Worm (Caenorhabditis elegans): ENCODE results near the gene faah-1.

faah-1 gene

DNA sequence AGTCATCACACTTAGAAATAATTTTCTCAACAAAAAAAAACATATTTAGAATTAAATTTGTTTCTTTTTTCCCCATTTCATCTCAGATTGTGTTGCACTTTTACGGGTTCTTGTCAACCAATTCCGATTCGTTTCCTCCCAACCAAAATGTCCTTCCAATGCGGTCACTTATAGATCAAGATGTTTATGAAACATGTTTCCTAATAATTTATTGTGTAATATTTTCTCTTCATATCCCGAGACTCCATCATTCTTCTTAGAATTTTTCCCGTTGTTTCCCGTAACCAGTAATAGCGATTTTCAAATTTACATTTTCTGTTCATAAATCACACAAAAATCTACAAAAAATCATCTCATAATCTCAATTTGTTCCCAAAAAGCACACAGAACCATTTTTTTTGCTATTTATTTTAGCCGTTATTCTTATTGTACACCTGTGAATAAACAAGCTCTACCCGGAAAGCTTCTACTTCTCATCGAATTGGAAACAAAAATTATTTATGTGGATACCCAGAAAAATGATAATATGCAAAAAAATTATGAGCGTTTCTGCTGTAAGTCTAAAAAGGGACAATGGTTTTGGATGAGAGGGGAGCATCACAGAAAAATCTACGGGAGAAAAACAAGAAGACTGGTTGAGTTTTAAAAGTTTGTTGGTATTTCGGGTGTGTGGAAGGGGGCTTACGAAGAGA, 29.4 kb downstream of the faah-1 start:
- TF ChIP-seq ama-1 (optimal IDR thresholded peaks at IDR 0.05) (peak; percentile 57), syd-9 (tag; optimal IDR thresholded peaks at IDR 0.05) (no peak)

DNA sequence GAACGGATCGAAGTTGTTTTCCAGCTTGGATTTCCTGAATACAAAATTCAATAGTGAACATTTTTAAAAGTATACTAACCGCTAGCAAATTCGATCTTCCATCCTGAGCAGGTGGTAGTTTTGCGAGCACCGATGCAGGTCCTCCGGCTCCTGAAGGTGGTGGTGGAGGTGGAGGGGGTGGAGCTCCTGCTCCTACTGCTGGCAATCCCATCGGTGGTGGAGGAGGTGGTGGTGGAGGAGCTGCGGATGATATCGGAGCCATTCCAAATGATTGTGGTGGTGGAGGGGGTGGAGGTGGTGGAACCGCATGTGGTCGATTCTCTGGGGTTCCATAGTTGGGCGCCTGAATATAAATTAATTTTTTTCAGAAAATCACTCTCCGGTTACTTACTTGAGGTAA, 30.5 kb downstream of the faah-1 start:
- TF ChIP-seq lin-11 (tag; optimal IDR thresholded peaks at IDR 0.05) = no peak
- no peak for TF ChIP-seq ceh-48 (tag; optimal IDR thresholded peaks at IDR 0.05)
- TF ChIP-seq ceh-19 (GFP tag; optimal IDR thresholded peaks at IDR 0.05) = no peak
- TF ChIP-seq syd-9 (tag; optimal IDR thresholded peaks at IDR 0.05) = no peak
- TF ChIP-seq ttx-3 (tag; optimal IDR thresholded peaks at IDR 0.05) = no peak
- TF ChIP-seq madf-2 (tag; optimal IDR thresholded peaks at IDR 0.05) = no peak
- TF ChIP-seq fax-1 (tag; optimal IDR thresholded peaks at IDR 0.05) = no peak
- no peak for TF ChIP-seq pat-9 (tag; optimal IDR thresholded peaks at IDR 0.05)
- TF ChIP-seq ceh-14 (tag; optimal IDR thresholded peaks at IDR 0.05) = no peak
- TF ChIP-seq fkh-6 (tag; optimal IDR thresholded peaks at IDR 0.05) = no peak
- no peak for TF ChIP-seq ahr-1 (tag; optimal IDR thresholded peaks at IDR 0.05)
- no peak for TF ChIP-seq ceh-30 (tag; optimal IDR thresholded peaks at IDR 0.05)
- TF ChIP-seq tbx-7 (tag; optimal IDR thresholded peaks at IDR 0.05) = no peak
- TF ChIP-seq K09A11.1 (tag; optimal IDR thresholded peaks at IDR 0.05; ENCODE audit: insufficient read depth) = no peak
- no peak for TF ChIP-seq unc-86 (tag; optimal IDR thresholded peaks at IDR 0.05)
- no peak for TF ChIP-seq elt-2 (tag; optimal IDR thresholded peaks at IDR 0.05)
- no peak for TF ChIP-seq hlh-6 (tag; optimal IDR thresholded peaks at IDR 0.05)
- no peak for TF ChIP-seq C38D4.7 (GFP tag; optimal IDR thresholded peaks at IDR 0.05)
- TF ChIP-seq ceh-2 (tag; optimal IDR thresholded peaks at IDR 0.05) = no peak

DNA sequence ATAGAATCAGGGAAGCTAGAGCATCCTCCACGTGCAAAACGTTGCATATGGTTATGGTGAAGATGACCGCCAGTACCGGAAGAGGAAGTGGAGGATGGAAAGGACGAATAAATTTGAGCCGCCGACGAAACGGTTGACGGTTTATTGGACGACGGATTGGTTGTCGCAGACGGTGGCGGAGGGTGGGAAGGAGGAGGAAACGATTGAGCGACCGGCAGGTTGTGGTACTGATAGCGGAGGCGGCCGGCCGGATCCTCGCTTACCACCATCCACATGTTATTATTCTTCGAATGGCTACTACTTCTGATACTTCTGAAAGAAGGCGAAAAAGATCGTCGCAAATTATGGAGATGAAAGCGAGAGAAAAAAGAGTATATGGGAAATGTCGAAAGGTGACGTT, 33.7 kb downstream of the faah-1 start:
- no peak for TF ChIP-seq K09A11.1 (tag; optimal IDR thresholded peaks at IDR 0.05; ENCODE audit: insufficient read depth)
- no peak for TF ChIP-seq hlh-8 (tag; optimal IDR thresholded peaks at IDR 0.05)
- TF ChIP-seq madf-2 (tag; optimal IDR thresholded peaks at IDR 0.05) = no peak
- no peak for TF ChIP-seq ceh-18 (tag; optimal IDR thresholded peaks at IDR 0.05)
- TF ChIP-seq pros-1 (tag; optimal IDR thresholded peaks at IDR 0.05) = no peak
- TF ChIP-seq pax-1 (tag; optimal IDR thresholded peaks at IDR 0.05) = no peak
- no peak for TF ChIP-seq ceh-6 (GFP tag; optimal IDR thresholded peaks at IDR 0.05)
- no peak for TF ChIP-seq pag-3 (tag; optimal IDR thresholded peaks at IDR 0.05; ENCODE audit: borderline replicate concordance)
- TF ChIP-seq lin-11 (tag; optimal IDR thresholded peaks at IDR 0.05) = no peak

DNA sequence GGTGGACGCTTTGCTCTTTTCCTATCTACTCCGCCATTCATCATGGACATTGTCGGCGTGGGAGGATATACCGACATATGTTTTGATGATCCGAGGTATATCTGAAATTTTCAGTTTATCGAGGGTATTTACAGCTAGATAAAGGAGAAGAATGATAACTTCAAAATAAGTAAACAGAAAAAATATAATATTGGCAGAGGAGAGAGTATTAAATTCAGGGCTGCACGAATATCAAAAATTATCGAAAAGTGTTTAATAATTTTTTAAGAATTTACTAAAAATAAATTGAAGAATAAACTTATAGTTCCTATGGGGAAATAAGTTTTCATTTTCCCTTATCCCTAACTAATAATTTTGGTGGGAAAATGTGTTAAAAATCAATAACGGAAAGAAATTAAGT, 39.7 kb downstream of the faah-1 start, which contains the start of gene wsp-1:
Gene wsp-1 (minus strand): TSS at position 101 of the 400 bp plus-strand sequence.
- TF ChIP-seq lim-6 (tag; optimal IDR thresholded peaks at IDR 0.05) = no peak

DNA sequence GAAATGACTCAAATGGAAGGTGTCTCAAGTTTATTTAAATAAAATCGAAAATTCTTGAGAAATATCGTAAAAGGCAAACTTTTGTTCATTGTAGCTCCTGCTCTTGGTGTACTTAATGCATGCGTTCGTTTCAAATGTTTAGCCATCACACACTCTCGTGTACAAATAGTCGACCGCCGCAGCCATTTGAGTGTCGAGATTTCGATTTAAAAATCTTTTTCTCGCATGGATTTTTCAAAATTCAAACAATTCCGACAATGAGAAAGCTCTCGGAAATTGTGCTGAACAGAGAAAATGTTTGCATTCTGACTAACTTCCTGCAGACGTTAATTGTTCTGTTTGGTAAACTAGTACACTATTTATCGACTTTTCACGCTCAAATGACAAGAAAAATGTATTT, 40.1 kb downstream of the faah-1 start:
- TF ChIP-seq ceh-19 (GFP tag; optimal IDR thresholded peaks at IDR 0.05) (no peak), elt-2 (tag; optimal IDR thresholded peaks at IDR 0.05) (no peak), hlh-30 (tag; optimal IDR thresholded peaks at IDR 0.05; ENCODE audit: insufficient read depth) (no peak), nhr-11 (tag; optimal IDR thresholded peaks at IDR 0.05) (no peak), ceh-14 (tag; optimal IDR thresholded peaks at IDR 0.05) (no peak), ceh-31 (tag; optimal IDR thresholded peaks at IDR 0.05) (no peak), npax-4 (tag; optimal IDR thresholded peaks at IDR 0.05) (no peak), ztf-16 (tag; optimal IDR thresholded peaks at IDR 0.05) (no peak), lin-11 (tag; optimal IDR thresholded peaks at IDR 0.05) (no peak), sox-4 (tag; optimal IDR thresholded peaks at IDR 0.05) (no peak), madf-2 (tag; optimal IDR thresholded peaks at IDR 0.05) (no peak), hlh-6 (tag; optimal IDR thresholded peaks at IDR 0.05) (no peak), elt-4 (tag; optimal IDR thresholded peaks at IDR 0.05) (no peak), eyg-1 (tag; optimal IDR thresholded peaks at IDR 0.05) (no peak), fkh-6 (tag; optimal IDR thresholded peaks at IDR 0.05) (no peak)
